Worm (Caenorhabditis elegans) whole organism, L2 larva: Measurements from ENCODE around the gene sap-140.
A peak's percentile ranks its signal among the peaks of the same experiment; 100 is the strongest.

Experiments
- Y55F3AM.14 ChIP-seq: fragments of 200-800 bp; sonication (Bioruptor generic); optimal IDR thresholded peaks from 2 replicates; lab custom pipeline; 2018; ENCODE audit warnings: mild to moderate bottlenecking, missing genetic modification characterization, missing compliant biosample characterization
- fos-1 ChIP-seq: fragments of 150-350 bp; optimal IDR thresholded peaks from 2 replicates; lab custom pipeline; 2014; ENCODE audit warnings: missing biosample characterization, missing genetic modification characterization
- lin-13 ChIP-seq: fragments of 150-350 bp; optimal IDR thresholded peaks from 2 replicates; lab custom pipeline; 2014; ENCODE audit warnings: missing biosample characterization, missing genetic modification reagents, missing genetic modification characterization
- nhr-10 ChIP-seq: sonication (generic microtip); optimal IDR thresholded peaks from 2 replicates; lab custom pipeline; 2017; ENCODE audit warnings: missing biosample characterization, missing genetic modification characterization

DNA sequence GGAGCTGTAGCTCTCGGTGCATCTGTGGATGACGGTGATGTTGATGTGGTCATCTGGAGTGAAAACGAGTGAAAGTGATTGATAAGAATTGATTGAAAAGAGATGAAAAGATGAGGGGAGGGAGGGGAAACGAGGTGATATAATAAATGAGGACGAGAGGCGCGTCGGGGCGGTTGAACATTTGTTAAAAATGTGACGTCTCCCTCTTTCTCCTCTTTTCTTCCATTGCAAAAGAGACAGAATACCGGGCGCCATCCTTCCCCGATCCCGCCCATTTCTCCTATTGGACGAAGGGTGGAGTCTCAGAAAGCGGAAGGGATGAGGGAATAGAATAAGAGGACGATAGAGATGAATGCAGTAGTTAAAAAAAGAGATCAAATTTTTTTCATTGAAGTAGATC lies 35.1 kb downstream of the sap-140 start:
- TF ChIP-seq nhr-10 (tag; lab: Kevin White, UChicago) (no peak), fos-1 (no peak), Y55F3AM.14 (GFP tag; lab: Kevin White, UChicago) (no peak), lin-13 (GFP tag; lab: Kevin White, UChicago) (peak; percentile 63)
